Fruit fly (Drosophila melanogaster): Measurements from ENCODE around the gene Tctp.

DNA sequence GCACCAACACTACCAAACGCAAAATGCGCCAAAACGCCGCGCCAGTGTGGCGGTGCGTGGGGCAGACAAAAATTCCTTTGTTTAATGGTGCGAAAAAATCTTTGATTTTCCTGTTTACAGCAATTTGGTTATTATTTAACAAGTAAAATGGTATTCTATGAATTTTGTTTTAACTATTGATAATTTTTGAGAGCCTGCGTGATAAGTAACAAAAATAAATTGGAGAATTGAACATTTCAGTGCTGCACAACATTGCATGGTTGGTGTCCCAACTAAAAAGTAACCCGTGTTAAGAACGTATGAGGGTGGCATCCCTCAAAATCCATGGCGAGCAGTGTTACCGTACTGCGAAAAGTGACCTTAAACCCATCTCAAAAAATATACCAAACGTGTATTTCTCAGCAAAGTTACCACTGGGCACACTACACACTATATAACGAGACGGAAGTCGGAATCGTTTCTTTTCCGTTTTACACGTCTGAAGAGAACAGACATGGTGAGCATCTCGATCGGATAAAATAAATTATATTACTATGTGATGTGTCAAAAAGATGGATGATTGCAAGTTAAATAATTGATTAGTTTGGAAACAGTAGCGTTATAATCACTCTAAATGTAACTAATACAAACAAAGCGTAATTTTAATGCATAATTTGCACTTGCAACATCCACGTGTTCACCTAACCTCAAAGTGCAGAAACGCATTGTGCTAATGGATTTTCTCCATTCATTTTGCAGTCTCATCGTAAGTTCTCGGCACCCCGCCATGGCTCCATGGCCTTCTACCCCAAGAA lies 11.6 kb downstream of the Tctp start, which contains the start of the genes CG6693 and RpL3:
- TF ChIP-seq CTCF (optimal IDR thresholded peaks at IDR 0.05) (peak; percentile 63 to 66), CG8478 (optimal IDR thresholded peaks at IDR 0.05) (no peak)
